Worm (Caenorhabditis elegans) whole organism, L1 larva: Measurements from ENCODE around the gene tor-1.

Source experiments
- C34B4.2 ChIP-seq: sonication (generic microtip); optimal IDR thresholded peaks from 2 replicates; lab custom pipeline; 2017; ENCODE audit warnings: mild to moderate bottlenecking, missing genetic modification characterization, missing compliant biosample characterization
- blmp-1 ChIP-seq: fragments of 150-350 bp; optimal IDR thresholded peaks from 2 replicates; lab custom pipeline; 2014; ENCODE audit warnings: missing biosample characterization, missing genetic modification characterization
- lin-13 ChIP-seq: fragments of 150-350 bp; optimal IDR thresholded peaks from 2 replicates; lab custom pipeline; 2014; ENCODE audit warnings: missing biosample characterization, missing genetic modification reagents, missing genetic modification characterization
- mef-2 ChIP-seq: fragments of 150-350 bp; optimal IDR thresholded peaks from 2 replicates; lab custom pipeline; 2014; ENCODE audit warnings: missing biosample characterization, missing genetic modification characterization
- ztf-11 ChIP-seq, 2 experiments: sonication (generic microtip); optimal IDR thresholded peaks; 2 replicates each; lab custom pipeline; 2016 to 2017; ENCODE audit warnings: missing genetic modification characterization in 2 of 2, missing biosample characterization in 1 of 2, missing compliant biosample characterization in 1 of 2

DNA sequence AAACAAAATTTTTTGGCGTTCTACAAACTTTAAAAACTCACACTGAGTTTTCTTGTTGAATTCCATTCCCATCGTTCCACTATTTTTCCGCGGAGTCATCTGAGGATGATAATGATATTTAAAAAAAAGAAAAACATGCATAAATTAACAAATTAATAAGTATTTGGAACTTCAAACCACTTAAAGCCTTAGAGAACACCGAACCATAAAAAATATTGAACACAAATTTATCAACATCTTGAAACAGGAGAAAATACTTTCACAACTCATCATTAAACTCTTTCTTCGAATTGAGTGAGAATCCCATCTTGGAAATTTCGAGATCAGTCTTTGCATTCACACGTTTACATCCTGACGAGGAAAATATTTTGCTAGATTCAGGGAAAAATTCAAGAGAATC is 3.2 kb downstream of the tor-1 start, which contains the start of gene gei-18:
- no peak for TF ChIP-seq blmp-1 (tag; lab: Kevin White, UChicago)
- TF ChIP-seq lin-13 = no peak
- TF ChIP-seq ztf-11 (tag; optimal IDR thresholded peaks at IDR 0.05; lab: Kevin White, UChicago) = no peak
- no peak for TF ChIP-seq C34B4.2
- TF ChIP-seq mef-2 = no peak
